Fruit fly (Drosophila melanogaster) S2 (cell line): ENCODE results near the gene Gsc.

Experiments used
- CG8478 ChIP-seq: fragments of >200 bp; optimal IDR thresholded peaks from 2 replicates; lab custom pipeline; 2018
- CTCF ChIP-seq, 2 experiments: fragments of >200 bp; optimal IDR thresholded peaks; 2 replicates each; lab custom pipeline; 2018

Gene Gsc

dm6 chr2L:594635-595384 lies at the start of gene Gsc:
TSS of gene Gsc (minus strand) at chr2L:594685.
- no peak for TF ChIP-seq CG8478 (lab: Kevin White, UChicago)
- TF ChIP-seq CTCF (optimal IDR thresholded peaks at IDR 0.05; lab: Kevin White, UChicago), result no peak

- no peak for TF ChIP-seq CTCF (optimal IDR thresholded peaks at IDR 0.05; lab: Kevin White, UChicago)
- TF ChIP-seq CG8478 (lab: Kevin White, UChicago), result no peak
Observed at dm6 chr2L:636507-636906, 42.0 kb upstream of the Gsc start.

dm6 chr2L:634208-634614 lies 39.7 kb upstream of the Gsc start:
- no peak for TF ChIP-seq CTCF (optimal IDR thresholded peaks at IDR 0.05; lab: Kevin White, UChicago)
- TF ChIP-seq CG8478 (lab: Kevin White, UChicago), result no peak

- TF ChIP-seq CG8478 (lab: Kevin White, UChicago) (no peak), CTCF (optimal IDR thresholded peaks at IDR 0.05; lab: Kevin White, UChicago) (no peak)
Observed at dm6 chr2L:633192-633591, 38.7 kb upstream of the Gsc start.

dm6 chr2L:630177-630576 lies 35.7 kb upstream of the Gsc start:
- TF ChIP-seq CTCF (optimal IDR thresholded peaks at IDR 0.05; lab: Kevin White, UChicago) (no peak), CG8478 (lab: Kevin White, UChicago) (no peak)

dm6 chr2L:625352-625751 lies 30.9 kb upstream of the Gsc start, which contains the start of gene CG2839:
TSS of gene CG2839 (plus strand) at chr2L:625652.
- no peak for TF ChIP-seq CG8478 (lab: Kevin White, UChicago)
- TF ChIP-seq CTCF (optimal IDR thresholded peaks at IDR 0.05; lab: Kevin White, UChicago), result no peak

- no peak for TF ChIP-seq CG8478 (lab: Kevin White, UChicago)
- no peak for TF ChIP-seq CTCF (optimal IDR thresholded peaks at IDR 0.05; lab: Kevin White, UChicago)
Observed at dm6 chr2L:624317-624716, 29.8 kb upstream of the Gsc start, which contains the start of gene lectin-21Ca. TSS of gene lectin-21Ca (plus strand) at chr2L:624617.

dm6 chr2L:623210-623873 lies 28.9 kb upstream of the Gsc start:
- TF ChIP-seq CTCF (optimal IDR thresholded peaks at IDR 0.05; lab: Kevin White, UChicago), result no peak
- no peak for TF ChIP-seq CG8478 (lab: Kevin White, UChicago)

- TF ChIP-seq CG8478 (lab: Kevin White, UChicago) (no peak), CTCF (optimal IDR thresholded peaks at IDR 0.05; lab: Kevin White, UChicago) (no peak)
Observed at dm6 chr2L:621101-621500, 26.6 kb upstream of the Gsc start, which contains the start of gene lectin-21Cb. TSS of gene lectin-21Cb (minus strand) at chr2L:621201.

dm6 chr2L:619739-620138 lies 25.3 kb upstream of the Gsc start:
- TF ChIP-seq CTCF (optimal IDR thresholded peaks at IDR 0.05; lab: Kevin White, UChicago) (no peak), CG8478 (lab: Kevin White, UChicago) (no peak)

dm6 chr2L:615023-615422 lies 20.5 kb upstream of the Gsc start:
- TF ChIP-seq CTCF (optimal IDR thresholded peaks at IDR 0.05; lab: Kevin White, UChicago) (no peak), CG8478 (lab: Kevin White, UChicago) (no peak)

dm6 chr2L:612778-613177 lies 18.3 kb upstream of the Gsc start:
- TF ChIP-seq CTCF (optimal IDR thresholded peaks at IDR 0.05; lab: Kevin White, UChicago) (no peak), CG8478 (lab: Kevin White, UChicago) (no peak)

dm6 chr2L:609497-609896 lies 15.0 kb upstream of the Gsc start:
- no peak for TF ChIP-seq CTCF (optimal IDR thresholded peaks at IDR 0.05; lab: Kevin White, UChicago)
- TF ChIP-seq CG8478 (lab: Kevin White, UChicago), result no peak

- TF ChIP-seq CG8478 (lab: Kevin White, UChicago) (no peak), CTCF (optimal IDR thresholded peaks at IDR 0.05; lab: Kevin White, UChicago) (no peak)
Observed at dm6 chr2L:608143-608542, 13.7 kb upstream of the Gsc start.

dm6 chr2L:606952-607351 lies 12.5 kb upstream of the Gsc start:
- TF ChIP-seq CTCF (optimal IDR thresholded peaks at IDR 0.05; lab: Kevin White, UChicago) (no peak), CG8478 (lab: Kevin White, UChicago) (no peak)
